Worm (Caenorhabditis elegans) whole organism, L3 larva: ENCODE data around the gene W10D9.1.

ENCODE experiments used
- egl-5 ChIP-seq: fragments of 150-350 bp; optimal IDR thresholded peaks from 2 replicates; lab custom pipeline; 2017; ENCODE audit warnings: missing biosample characterization, missing genetic modification reagents, missing genetic modification characterization, inconsistent platforms
- lin-39 ChIP-seq: fragments of 150-350 bp; optimal IDR thresholded peaks from 2 replicates; lab custom pipeline; 2018; ENCODE audit warnings: missing biosample characterization, missing genetic modification reagents, missing genetic modification characterization
- mdl-1 ChIP-seq: fragments of 150-350 bp; optimal IDR thresholded peaks from 2 replicates; lab custom pipeline; 2014; ENCODE audit warnings: missing biosample characterization, missing genetic modification characterization
- zag-1 ChIP-seq: fragments of 150-350 bp; optimal IDR thresholded peaks from 2 replicates; lab custom pipeline; 2014; ENCODE audit warnings: missing biosample characterization, missing genetic modification characterization

ce11 chrII:437279-437678, 17.5 kb upstream of the W10D9.1 start:
- TF ChIP-seq zag-1 (tag; lab: Kevin White, UChicago) (no peak), egl-5 (tag; lab: Kevin White, UChicago) (no peak), mdl-1 (tag; lab: Kevin White, UChicago) (no peak), lin-39 (no peak)
